Worm (Caenorhabditis elegans) whole organism, L1 larva: Measurements from ENCODE around the gene dpm-1.

ENCODE experiments used
- C04F5.9 ChIP-seq: sonication (generic microtip); optimal IDR thresholded peaks from 2 replicates; lab custom pipeline; 2016; ENCODE audit warnings: missing genetic modification characterization, missing compliant biosample characterization
- F16B12.6 ChIP-seq: fragments of 150-350 bp; optimal IDR thresholded peaks from 2 replicates; lab custom pipeline; 2014; ENCODE audit warnings: missing biosample characterization, missing genetic modification characterization
- Y116A8C.19 ChIP-seq: sonication (generic microtip); optimal IDR thresholded peaks from 2 replicates; lab custom pipeline; 2016; ENCODE audit warnings: missing compliant biosample characterization, missing genetic modification characterization, borderline replicate concordance
- aly-2 ChIP-seq: fragments of 150-350 bp; optimal IDR thresholded peaks from 2 replicates; lab custom pipeline; 2014; ENCODE audit warnings: missing biosample characterization, missing genetic modification characterization
- blmp-1 ChIP-seq: fragments of 150-350 bp; optimal IDR thresholded peaks from 2 replicates; lab custom pipeline; 2014; ENCODE audit warnings: missing biosample characterization, missing genetic modification characterization
- ceh-63 ChIP-seq: fragments of 200-800 bp; sonication (Bioruptor generic); optimal IDR thresholded peaks from 2 replicates; lab custom pipeline; 2018; ENCODE audit warnings: mild to moderate bottlenecking, missing genetic modification characterization, missing compliant biosample characterization
- ceh-8 ChIP-seq: fragments of 200-800 bp; sonication (Bioruptor generic); optimal IDR thresholded peaks from 2 replicates; lab custom pipeline; 2018; ENCODE audit warnings: mild to moderate bottlenecking, missing genetic modification characterization, moderate library complexity, missing compliant biosample characterization
- ceh-82 ChIP-seq, 3 experiments: fragments of 150-350 bp in 1 of 3; sonication (generic microtip) in 2 of 3; optimal IDR thresholded peaks; 2 replicates each; lab custom pipeline; 2014 to 2017; ENCODE audit warnings: missing biosample characterization in 3 of 3, missing genetic modification characterization in 3 of 3
- ceh-90 ChIP-seq: sonication (generic microtip); optimal IDR thresholded peaks from 2 replicates; lab custom pipeline; 2016; ENCODE audit warnings: missing genetic modification characterization, missing compliant biosample characterization
- ces-1 ChIP-seq: fragments of 150-350 bp; optimal IDR thresholded peaks from 2 replicates; lab custom pipeline; 2014; ENCODE audit warnings: missing biosample characterization, missing genetic modification reagents, missing genetic modification characterization
- dsc-1 ChIP-seq: sonication (generic microtip); optimal IDR thresholded peaks from 2 replicates; lab custom pipeline; 2016; ENCODE audit warnings: mild to moderate bottlenecking, missing genetic modification characterization, missing compliant biosample characterization
- efl-1 ChIP-seq, 4 experiments: fragments of 150-350 bp; optimal IDR thresholded peaks in 3 of 4; peaks in 1 of 4; 1 replicate in 1 of 4; 2 replicates in 3 of 4; lab custom pipeline; 2014; ENCODE audit warnings: missing biosample characterization in 2 of 4, missing genetic modification characterization in 2 of 4, missing genetic modification reagents in 2 of 4
- efl-3 ChIP-seq: fragments of 200-800 bp; sonication (Bioruptor generic); optimal IDR thresholded peaks from 2 replicates; lab custom pipeline; 2018; ENCODE audit warnings: mild to moderate bottlenecking, missing genetic modification characterization, missing compliant biosample characterization
- egl-27 ChIP-seq, 2 experiments: fragments of 150-350 bp in 1 of 2; sonication (generic microtip); optimal IDR thresholded peaks; 3 replicates each; lab custom pipeline; 2017 to 2018; ENCODE audit warnings: missing biosample characterization in 2 of 2, missing genetic modification characterization in 2 of 2, missing genetic modification reagents in 2 of 2
- elt-2 ChIP-seq: sonication (generic microtip); optimal IDR thresholded peaks from 2 replicates; lab custom pipeline; 2016; ENCODE audit warnings: missing genetic modification characterization, mild to moderate bottlenecking, inconsistent platforms, missing compliant biosample characterization, missing genetic modification reagents
- ets-5 ChIP-seq: fragments of 200-800 bp; sonication (Bioruptor generic); IDR thresholded peaks from 2 replicates; pipeline ENCODE4 v1.3.6; 2022; ENCODE audit warnings: missing genetic modification characterization, missing compliant biosample characterization
- fos-1 ChIP-seq: fragments of 150-350 bp; optimal IDR thresholded peaks from 2 replicates; lab custom pipeline; 2014; ENCODE audit warnings: missing biosample characterization, missing genetic modification characterization
- jun-1 ChIP-seq: fragments of 150-350 bp; optimal IDR thresholded peaks from 2 replicates; lab custom pipeline; 2014; ENCODE audit warnings: missing biosample characterization, missing genetic modification reagents, missing genetic modification characterization
- lin-39 ChIP-seq: fragments of 150-350 bp; optimal IDR thresholded peaks from 2 replicates; lab custom pipeline; 2014; ENCODE audit warnings: missing biosample characterization, missing genetic modification reagents, missing genetic modification characterization
- lsy-2 ChIP-seq, 2 experiments: fragments of 150-350 bp; optimal IDR thresholded peaks; 2 replicates each; lab custom pipeline; 2014; ENCODE audit warnings: missing biosample characterization in 2 of 2, missing genetic modification characterization in 2 of 2
- mab-9 ChIP-seq: fragments of 200-800 bp; sonication (Bioruptor generic); IDR thresholded peaks from 2 replicates; pipeline ENCODE4 v1.3.6; 2022; ENCODE audit warnings: missing genetic modification reagents, missing genetic modification characterization, missing compliant biosample characterization
- mdl-1 ChIP-seq, 2 experiments: fragments of 150-350 bp; optimal IDR thresholded peaks; 2 replicates each; lab custom pipeline; 2014 to 2017; ENCODE audit warnings: missing biosample characterization in 2 of 2, missing genetic modification characterization in 2 of 2, inconsistent platforms in 1 of 2
- mef-2 ChIP-seq: fragments of 150-350 bp; optimal IDR thresholded peaks from 2 replicates; lab custom pipeline; 2014; ENCODE audit warnings: missing biosample characterization, missing genetic modification characterization
- nhr-11 ChIP-seq: fragments of 150-350 bp; optimal IDR thresholded peaks from 2 replicates; lab custom pipeline; 2014; ENCODE audit warnings: missing biosample characterization, missing genetic modification characterization
- nhr-19 ChIP-seq: fragments of 200-800 bp; sonication (Bioruptor generic); conservative IDR thresholded peaks from 2 replicates; pipeline ENCODE4 v1.3.6; 2022; ENCODE audit warnings: missing genetic modification characterization, missing compliant biosample characterization
- nhr-237 ChIP-seq: fragments of 150-350 bp; optimal IDR thresholded peaks from 2 replicates; lab custom pipeline; 2014; ENCODE audit warnings: missing biosample characterization, missing genetic modification characterization
- nhr-76 ChIP-seq: sonication (generic microtip); optimal IDR thresholded peaks from 2 replicates; lab custom pipeline; 2017; ENCODE audit warnings: missing biosample characterization, missing genetic modification characterization
- nhr-90 ChIP-seq: sonication (generic microtip); optimal IDR thresholded peaks from 2 replicates; lab custom pipeline; 2016; ENCODE audit warnings: mild to moderate bottlenecking, missing genetic modification characterization, missing compliant biosample characterization; ENCODE audit not compliant: poor library complexity
- pag-3 ChIP-seq: sonication (generic microtip); optimal IDR thresholded peaks from 2 replicates; lab custom pipeline; 2017; ENCODE audit warnings: missing genetic modification characterization, mild to moderate bottlenecking, missing compliant biosample characterization, antibody characterized with exemption, borderline replicate concordance; ENCODE audit not compliant: insufficient read depth
- pqm-1 ChIP-seq: sonication (generic microtip); optimal IDR thresholded peaks from 3 replicates; lab custom pipeline; 2017; ENCODE audit warnings: missing biosample characterization, missing genetic modification characterization
- rnt-1 ChIP-seq: sonication (generic microtip); optimal IDR thresholded peaks from 2 replicates; lab custom pipeline; 2016; ENCODE audit warnings: mild to moderate bottlenecking, missing genetic modification characterization, moderate library complexity, missing compliant biosample characterization
- snpc-4 ChIP-seq: fragments of 150-350 bp; optimal IDR thresholded peaks from 2 replicates; lab custom pipeline; 2014; ENCODE audit warnings: missing biosample characterization, missing genetic modification characterization
- unc-130 ChIP-seq: fragments of 150-350 bp; optimal IDR thresholded peaks from 2 replicates; lab custom pipeline; 2017; ENCODE audit warnings: missing biosample characterization, missing genetic modification characterization, inconsistent platforms
- unc-30 ChIP-seq: sonication (generic microtip); optimal IDR thresholded peaks from 2 replicates; lab custom pipeline; 2017; ENCODE audit warnings: missing biosample characterization, missing genetic modification characterization
- unc-86 ChIP-seq: sonication (generic microtip); optimal IDR thresholded peaks from 2 replicates; lab custom pipeline; 2016; ENCODE audit warnings: missing genetic modification characterization, missing compliant biosample characterization
- vab-15 ChIP-seq: sonication (generic microtip); optimal IDR thresholded peaks from 2 replicates; lab custom pipeline; 2017; ENCODE audit warnings: missing genotype, mild to moderate bottlenecking, missing genetic modification characterization, missing compliant biosample characterization
- zag-1 ChIP-seq: fragments of 150-350 bp; optimal IDR thresholded peaks from 2 replicates; lab custom pipeline; 2014; ENCODE audit warnings: missing biosample characterization, missing genetic modification characterization
- ztf-11 ChIP-seq, 2 experiments: sonication (generic microtip); optimal IDR thresholded peaks; 2 replicates each; lab custom pipeline; 2016 to 2017; ENCODE audit warnings: missing genetic modification characterization in 2 of 2, missing biosample characterization in 1 of 2, missing compliant biosample characterization in 1 of 2
- ztf-4 ChIP-seq: fragments of 150-350 bp; optimal IDR thresholded peaks from 2 replicates; lab custom pipeline; 2014; ENCODE audit warnings: missing biosample characterization, missing genetic modification characterization

The dpm-1 gene

ce11 chrIV:425546-425945 lies 19.9 kb upstream of the dpm-1 start (continued):
- TF ChIP-seq zag-1 (tag; lab: Kevin White, UChicago) (no peak), lsy-2 (tag; optimal IDR thresholded peaks at IDR 0.05; lab: Kevin White, UChicago) (peak; percentile 51 to 82), ceh-90 (tag; lab: Kevin White, UChicago) (no peak), efl-3 (GFP tag; lab: Kevin White, UChicago) (no peak), blmp-1 (tag; lab: Kevin White, UChicago) (no peak), lin-39 (tag; lab: Kevin White, UChicago) (no peak), ceh-82 (tag; optimal IDR thresholded peaks at IDR 0.05; lab: Kevin White, UChicago) (peak in 2 of 3 experiments; percentile 12 to 54), fos-1 (tag; lab: Kevin White, UChicago) (no peak), snpc-4 (tag; lab: Kevin White, UChicago) (peak; percentile 1), nhr-19 (no peak), jun-1 (no peak), nhr-237 (tag; lab: Kevin White, UChicago) (no peak), ets-5 (GFP tag; lab: Robert Waterston, UW) (no peak), ceh-63 (GFP tag; lab: Kevin White, UChicago) (no peak), nhr-11 (tag; lab: Kevin White, UChicago) (no peak), mab-9 (GFP tag; lab: Robert Waterston, UW) (no peak), pag-3 (tag; lab: Kevin White, UChicago) (no peak), mdl-1 (tag; optimal IDR thresholded peaks at IDR 0.05; lab: Kevin White, UChicago) (no peak), Y116A8C.19 (tag; lab: Kevin White, UChicago) (no peak), vab-15 (tag; lab: Kevin White, UChicago) (no peak), ztf-11 (tag; optimal IDR thresholded peaks at IDR 0.05; lab: Kevin White, UChicago) (no peak), aly-2 (tag; lab: Kevin White, UChicago) (no peak), mef-2 (tag; lab: Kevin White, UChicago) (no peak), unc-86 (no peak), ces-1 (GFP tag; lab: Kevin White, UChicago) (no peak), C04F5.9 (tag; lab: Kevin White, UChicago) (no peak), unc-30 (no peak), nhr-76 (tag; lab: Kevin White, UChicago) (no peak)

DNA sequence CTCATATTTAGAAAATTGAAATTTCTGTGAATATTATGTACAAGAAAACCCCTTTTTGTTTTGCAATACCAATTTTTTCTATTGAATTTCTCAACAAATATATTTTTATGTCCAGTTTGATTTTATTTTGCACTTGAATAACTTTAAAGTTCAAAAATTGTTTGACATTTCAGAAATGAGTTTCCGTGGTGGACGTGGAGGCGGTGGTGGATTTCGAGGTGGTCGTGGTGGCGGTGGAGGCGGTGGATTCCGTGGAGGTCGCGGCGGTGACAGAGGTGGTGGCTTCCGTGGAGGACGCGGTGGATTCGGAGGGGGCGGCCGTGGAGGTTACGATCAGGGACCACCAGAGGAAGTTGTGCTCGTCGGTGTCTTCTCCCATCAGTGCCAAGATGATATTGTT lies 19.5 kb upstream of the dpm-1 start, which contains the start of gene garr-1:
Gene garr-1, plus strand, starts transcription at position 174 of the 400 bp plus-strand sequence.
- TF ChIP-seq ceh-82 (tag; optimal IDR thresholded peaks at IDR 0.05; lab: Kevin White, UChicago): no peak
- TF ChIP-seq ztf-11 (tag; optimal IDR thresholded peaks at IDR 0.05; lab: Kevin White, UChicago): no peak
- TF ChIP-seq rnt-1 (tag; lab: Kevin White, UChicago): no peak
- no peak for TF ChIP-seq unc-30
- TF ChIP-seq egl-27 (tag; optimal IDR thresholded peaks at IDR 0.05; lab: Kevin White, UChicago): no peak
- no peak for TF ChIP-seq nhr-19
- no peak for TF ChIP-seq vab-15 (tag; lab: Kevin White, UChicago)
- no peak for TF ChIP-seq ztf-4 (tag; lab: Kevin White, UChicago)
- no peak for TF ChIP-seq efl-1 (optimal IDR thresholded peaks at IDR 0.05; lab: Kevin White, UChicago)
- no peak for TF ChIP-seq efl-1 (GFP tag; optimal IDR thresholded peaks at IDR 0.05 in 1 of 2; lab: Kevin White, UChicago)
- TF ChIP-seq nhr-237 (tag; lab: Kevin White, UChicago): no peak
- no peak for TF ChIP-seq nhr-90 (tag; lab: Kevin White, UChicago)

DNA sequence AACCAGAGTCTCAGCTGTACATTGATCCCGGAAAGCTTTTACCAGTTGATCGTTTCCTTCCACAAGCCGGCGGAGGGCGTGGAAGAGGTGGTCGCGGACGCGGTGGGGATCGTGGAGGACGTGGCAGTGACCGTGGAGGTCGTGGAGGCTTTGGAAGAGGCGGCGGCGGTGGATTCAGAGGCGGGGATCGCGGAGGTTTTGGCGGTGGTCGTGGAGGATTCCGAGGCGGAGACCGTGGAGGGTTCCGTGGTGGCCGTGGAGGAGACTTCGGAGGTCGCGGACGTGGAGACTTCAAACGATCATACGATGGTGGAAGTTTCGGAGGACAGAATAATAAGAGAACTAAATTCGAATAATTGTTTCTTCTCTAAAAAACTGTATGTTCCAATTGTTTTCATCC lies 18.9 kb upstream of the dpm-1 start:
- TF ChIP-seq unc-130 (no peak), F16B12.6 (tag; lab: Kevin White, UChicago) (no peak), dsc-1 (tag; lab: Kevin White, UChicago) (no peak), lin-39 (tag; lab: Kevin White, UChicago) (no peak), nhr-90 (tag; lab: Kevin White, UChicago) (no peak), nhr-76 (tag; lab: Kevin White, UChicago) (no peak), egl-27 (tag; optimal IDR thresholded peaks at IDR 0.05; lab: Kevin White, UChicago) (no peak), elt-2 (no peak), mef-2 (tag; lab: Kevin White, UChicago) (no peak), unc-86 (no peak), pqm-1 (tag; lab: Kevin White, UChicago) (no peak), efl-1 (optimal IDR thresholded peaks at IDR 0.05; lab: Kevin White, UChicago) (no peak), efl-1 (GFP tag; optimal IDR thresholded peaks at IDR 0.05 in 1 of 2; lab: Kevin White, UChicago) (peak in 1 of 2 experiments; percentile 10), ceh-8 (peak; percentile 50)
